Fruit fly (Drosophila melanogaster) whole organism, wandering third instar larva: ENCODE results near the gene Brms1.

ENCODE experiments used
- Abd-B ChIP-seq: fragments of >200 bp; optimal IDR thresholded peaks from 2 replicates; lab custom pipeline; 2017; ENCODE audit warnings: missing biosample characterization, missing genetic modification characterization
- CG32264 ChIP-seq: fragments of 200-800 bp; sonication (Bioruptor generic); optimal IDR thresholded peaks from 2 replicates; lab custom pipeline; 2016; ENCODE audit warnings: missing biosample characterization, missing genetic modification characterization
- CrebA ChIP-seq: fragments of 200-800 bp; sonication (Bioruptor generic); optimal IDR thresholded peaks from 2 replicates; lab custom pipeline; 2016; ENCODE audit warnings: missing biosample characterization, mild to moderate bottlenecking, missing genetic modification characterization, borderline replicate concordance
- Dfd ChIP-seq: fragments of >200 bp; optimal IDR thresholded peaks from 2 replicates; lab custom pipeline; 2017; ENCODE audit warnings: missing biosample characterization, missing genetic modification characterization
- Dif ChIP-seq: fragments of 200-275, 200-300 bp; sonication (Bioruptor generic); optimal IDR thresholded peaks from 2 replicates; lab custom pipeline; 2018; ENCODE audit warnings: missing biosample characterization, missing genetic modification characterization; ENCODE audit not compliant: partially characterized antibody
- GATAd ChIP-seq: sonication (Bioruptor generic); optimal IDR thresholded peaks from 2 replicates; lab custom pipeline; 2016; ENCODE audit warnings: missing biosample characterization, missing genetic modification characterization
- HLH106 ChIP-seq: fragments of 200-800 bp; optimal IDR thresholded peaks from 3 replicates; lab custom pipeline; 2019; ENCODE audit warnings: missing biosample characterization, mild to moderate bottlenecking, missing genetic modification characterization, moderate library complexity
- Hnf4 ChIP-seq: fragments of 200-800 bp; sonication (Bioruptor generic); optimal IDR thresholded peaks from 2 replicates; lab custom pipeline; 2016; ENCODE audit warnings: missing biosample characterization, mild to moderate bottlenecking, missing genetic modification characterization
- Hr83 ChIP-seq: fragments of 200-300 bp; sonication (Bioruptor generic); optimal IDR thresholded peaks from 2 replicates; lab custom pipeline; 2016; ENCODE audit warnings: missing biosample characterization, mild to moderate bottlenecking, missing genetic modification characterization, moderate library complexity; ENCODE audit not compliant: poor library complexity, severe bottlenecking
- Jra ChIP-seq: sonication (Bioruptor generic); optimal IDR thresholded peaks from 2 replicates; lab custom pipeline; 2016; ENCODE audit warnings: missing biosample characterization, missing genetic modification characterization
- Mio ChIP-seq: sonication (Bioruptor generic); optimal IDR thresholded peaks from 2 replicates; lab custom pipeline; 2016; ENCODE audit warnings: missing biosample characterization, missing genetic modification characterization
- Myc ChIP-seq: fragments of >200 bp; optimal IDR thresholded peaks from 2 replicates; lab custom pipeline; 2017
- N ChIP-seq: fragments of >200 bp; optimal IDR thresholded peaks from 2 replicates; lab custom pipeline; 2018; ENCODE audit warnings: missing biosample characterization, missing external identifiers, missing genetic modification characterization
- OdsH ChIP-seq: fragments of 200-800 bp; sonication (Bioruptor generic); optimal IDR thresholded peaks from 2 replicates; lab custom pipeline; 2016; ENCODE audit warnings: missing biosample characterization, mild to moderate bottlenecking, missing genetic modification characterization
- Sp1 ChIP-seq: fragments of 200-800 bp; sonication (Bioruptor generic); optimal IDR thresholded peaks from 3 replicates; lab custom pipeline; 2019; ENCODE audit warnings: missing biosample characterization, mild to moderate bottlenecking, missing genetic modification characterization, moderate library complexity
- Vsx2 ChIP-seq: fragments of 200-300, 225-300 bp; sonication (Bioruptor generic); optimal IDR thresholded peaks from 2 replicates; lab custom pipeline; 2018; ENCODE audit warnings: missing biosample characterization, missing genetic modification characterization; ENCODE audit not compliant: partially characterized antibody
- br ChIP-seq: fragments of 200-800 bp; sonication (Bioruptor generic); optimal IDR thresholded peaks from 2 replicates; lab custom pipeline; 2016; ENCODE audit warnings: missing biosample characterization, missing genetic modification characterization
- brk ChIP-seq: fragments of 200-800 bp; sonication (Bioruptor generic); optimal IDR thresholded peaks from 2 replicates; lab custom pipeline; 2016; ENCODE audit warnings: missing biosample characterization, mild to moderate bottlenecking, missing genetic modification characterization
- dmrt93B ChIP-seq: fragments of 200-800 bp; sonication (Bioruptor generic); optimal IDR thresholded peaks from 2 replicates; lab custom pipeline; 2018; ENCODE audit warnings: missing biosample characterization, mild to moderate bottlenecking, missing genetic modification characterization
- ey ChIP-seq: fragments of 200-800 bp; sonication (Bioruptor generic); optimal IDR thresholded peaks from 2 replicates; lab custom pipeline; 2016; ENCODE audit warnings: missing biosample characterization, missing genetic modification characterization
- foxo ChIP-seq, 2 experiments: fragments of 200-800 bp; sonication (Bioruptor generic); optimal IDR thresholded peaks; 2 replicates in 1 of 2; 3 replicates in 1 of 2; lab custom pipeline; 2016 to 2017; ENCODE audit warnings: missing biosample characterization in 2 of 2, missing genetic modification characterization in 2 of 2
- jim ChIP-seq: fragments of 175-275, 200-325 bp; sonication (Bioruptor generic); optimal IDR thresholded peaks from 2 replicates; lab custom pipeline; 2016; ENCODE audit warnings: missing biosample characterization, mild to moderate bottlenecking, missing genetic modification characterization
- lola ChIP-seq: fragments of >200 bp; optimal IDR thresholded peaks from 2 replicates; lab custom pipeline; 2017; ENCODE audit warnings: missing biosample characterization, missing genetic modification characterization
- pan ChIP-seq: fragments of >200 bp; optimal IDR thresholded peaks from 2 replicates; lab custom pipeline; 2017
- psq ChIP-seq: fragments of 200-800 bp; sonication (Bioruptor generic); optimal IDR thresholded peaks from 3 replicates; lab custom pipeline; 2017; ENCODE audit warnings: missing biosample characterization, mild to moderate bottlenecking, missing genetic modification characterization, moderate library complexity
- rgr ChIP-seq: fragments of 200-800 bp; sonication (Bioruptor generic); optimal IDR thresholded peaks from 3 replicates; lab custom pipeline; 2016; ENCODE audit warnings: missing biosample characterization, mild to moderate bottlenecking, missing genetic modification characterization
- sage ChIP-seq: fragments of 200-800 bp; sonication (Bioruptor generic); optimal IDR thresholded peaks from 2 replicates; lab custom pipeline; 2016; ENCODE audit warnings: missing biosample characterization, mild to moderate bottlenecking, missing genetic modification characterization
- sv ChIP-seq: fragments of 200-800 bp; sonication (Bioruptor generic); optimal IDR thresholded peaks from 3 replicates; lab custom pipeline; 2016; ENCODE audit warnings: missing biosample characterization, missing genetic modification characterization
- tai ChIP-seq: sonication (Bioruptor generic); optimal IDR thresholded peaks from 2 replicates; lab custom pipeline; 2016; ENCODE audit warnings: missing biosample characterization, missing genetic modification characterization
- usp ChIP-seq: fragments of >200 bp; optimal IDR thresholded peaks from 2 replicates; lab custom pipeline; 2017; ENCODE audit warnings: missing biosample characterization, missing genetic modification characterization
- woc ChIP-seq: sonication (Bioruptor generic); optimal IDR thresholded peaks from 2 replicates; lab custom pipeline; 2016; ENCODE audit warnings: missing biosample characterization, mild to moderate bottlenecking, missing genetic modification characterization

Brms1 gene

dm6 chrX:12919594-12919993 is 10.2 kb upstream of the Brms1 start:
- no peak for TF ChIP-seq CG32264 (GFP tag; lab: Kevin White, UChicago)
- TF ChIP-seq sage (GFP tag; lab: Kevin White, UChicago) = no peak
- TF ChIP-seq Dfd (GFP tag; lab: Kevin White, UChicago) = no peak
- no peak for TF ChIP-seq Vsx2 (GFP tag; lab: Kevin White, UChicago)
- no peak for TF ChIP-seq woc (GFP tag; lab: Kevin White, UChicago)
- no peak for TF ChIP-seq HLH106 (tag; lab: Kevin White, UChicago)
- no peak for TF ChIP-seq pan
- TF ChIP-seq Abd-B = no peak
- TF ChIP-seq tai (GFP tag; lab: Kevin White, UChicago) = no peak

- no peak for TF ChIP-seq OdsH
- no peak for TF ChIP-seq Mio (GFP tag; lab: Kevin White, UChicago)
- TF ChIP-seq brk (GFP tag; lab: Kevin White, UChicago) = no peak
- TF ChIP-seq ey = no peak
Observed at dm6 chrX:12917177-12917576, 7.8 kb upstream of the Brms1 start, which contains the start of gene fne. Gene fne, plus strand, starts transcription at chrX:12917477.

- TF ChIP-seq Mio (GFP tag; lab: Kevin White, UChicago) (no peak), Dfd (GFP tag; lab: Kevin White, UChicago) (no peak), HLH106 (tag; lab: Kevin White, UChicago) (peak; percentile 52), rgr (GFP tag; lab: Kevin White, UChicago) (no peak), foxo (GFP tag; optimal IDR thresholded peaks at IDR 0.05; lab: Kevin White, UChicago) (peak in 1 of 2 experiments; percentile 43), jim (GFP tag; lab: Kevin White, UChicago) (no peak), GATAd (GFP tag; lab: Kevin White, UChicago) (no peak), sage (GFP tag; lab: Kevin White, UChicago) (no peak), psq (peak; percentile 12), br (GFP tag; lab: Kevin White, UChicago) (no peak), Hnf4 (GFP tag; lab: Kevin White, UChicago) (no peak), dmrt93B (GFP tag; lab: Kevin White, UChicago) (peak; percentile 4), OdsH (no peak), CrebA (GFP tag; lab: Kevin White, UChicago) (no peak), Hr83 (GFP tag; lab: Kevin White, UChicago) (no peak), sv (GFP tag; lab: Kevin White, UChicago) (no peak), Sp1 (peak; percentile 62), lola (GFP tag; lab: Kevin White, UChicago) (no peak)
Observed at dm6 chrX:12913729-12914128, 4.3 kb upstream of the Brms1 start.

dm6 chrX:12906914-12907313 is 2.5 kb downstream of the Brms1 start, which contains the start of gene mRpL49:
Gene mRpL49, plus strand, starts transcription at chrX:12907105.
- TF ChIP-seq Dif (GFP tag; lab: Kevin White, UChicago) (no peak), woc (GFP tag; lab: Kevin White, UChicago) (peak; percentile 30)

dm6 chrX:12905901-12906689 is 3.3 kb downstream of the Brms1 start, which contains the start of gene CG4404:
Gene CG4404, minus strand, starts transcription at chrX:12906018.
- TF ChIP-seq dmrt93B (GFP tag; lab: Kevin White, UChicago) (no peak), Dif (GFP tag; lab: Kevin White, UChicago) (no peak), N (no peak), Jra (no peak), usp (no peak), Myc (lab: Kevin White, UChicago) (no peak)
